Worm (Caenorhabditis elegans): ENCODE data around the gene sdf-9.

ce11 chrV:20752609-20753102 lies 45.4 kb upstream of the sdf-9 start, which contains the start of gene pha-4:
- no peak for TF ChIP-seq ceh-13 (GFP tag; optimal IDR thresholded peaks at IDR 0.05)
- TF ChIP-seq F13C5.2 (tag; optimal IDR thresholded peaks at IDR 0.05) = no peak
- TF ChIP-seq ama-1 (optimal IDR thresholded peaks at IDR 0.05) = no peak
- no peak for TF ChIP-seq B0310.2 (tag; optimal IDR thresholded peaks at IDR 0.05)
- no peak for TF ChIP-seq scrt-1 (GFP tag; IDR thresholded peaks at IDR 0.05)
- TF ChIP-seq pes-1 (GFP tag; IDR thresholded peaks at IDR 0.05) = no peak

Measured in whole organism, early embryonic.